Fruit fly (Drosophila melanogaster) whole organism, embryonic: Measurements from ENCODE around the gene CG31275.
A peak's percentile ranks its signal among the peaks of the same experiment; 100 is the strongest.

ENCODE experiments used
- ATbp ChIP-seq: fragments of 200-800 bp; sonication (Bioruptor generic); optimal IDR thresholded peaks from 2 replicates; lab custom pipeline; 2017; ENCODE audit warnings: missing biosample characterization, mild to moderate bottlenecking, missing genetic modification characterization, missing genetic modification reagents
- Asciz ChIP-seq: fragments of 200-800 bp; sonication (Bioruptor generic); optimal IDR thresholded peaks from 2 replicates; lab custom pipeline; 2017; ENCODE audit warnings: missing biosample characterization, mild to moderate bottlenecking, missing genetic modification characterization, missing genetic modification reagents
- Awh ChIP-seq: fragments of 200-800 bp; sonication (Bioruptor generic); IDR thresholded peaks from 2 replicates; pipeline ENCODE4, ENCODE4 v1.3.6; 2022; ENCODE audit warnings: missing biosample characterization, missing genetic modification characterization
- CG11695 ChIP-seq: fragments of 200-800 bp; sonication (Bioruptor generic); IDR thresholded peaks from 3 replicates; pipeline ENCODE4 v1.3.6; 2022; ENCODE audit warnings: missing biosample characterization, missing genetic modification characterization
- CG12104 ChIP-seq: fragments of 200-800 bp; sonication (Bioruptor generic); optimal IDR thresholded peaks from 3 replicates; lab custom pipeline; 2016; ENCODE audit warnings: missing biosample characterization, missing genetic modification characterization
- CG13287 ChIP-seq: fragments of 200-800 bp; sonication (Bioruptor generic); IDR thresholded peaks from 2 replicates; pipeline ENCODE4 v1.3.6; 2022; ENCODE audit warnings: missing biosample characterization, missing genetic modification characterization; ENCODE audit not compliant: partially characterized antibody
- CG14710 ChIP-seq: fragments of 200-800 bp; sonication (Bioruptor generic); optimal IDR thresholded peaks from 3 replicates; lab custom pipeline; 2019; ENCODE audit warnings: missing biosample characterization, mild to moderate bottlenecking, missing genetic modification characterization, moderate library complexity
- CG15073 ChIP-seq: fragments of 200-800 bp; sonication (Bioruptor generic); optimal IDR thresholded peaks from 2 replicates; lab custom pipeline; 2016; ENCODE audit warnings: missing biosample characterization, missing genetic modification characterization
- CG16863 ChIP-seq: fragments of 200-800 bp; sonication (Bioruptor generic); optimal IDR thresholded peaks from 3 replicates; lab custom pipeline; 2016; ENCODE audit warnings: missing biosample characterization, missing genetic modification characterization
- CG2116 ChIP-seq: fragments of 200-800 bp; sonication (Bioruptor generic); optimal IDR thresholded peaks from 3 replicates; lab custom pipeline; 2018; ENCODE audit warnings: missing biosample characterization, mild to moderate bottlenecking, missing genetic modification characterization
- CG31365 ChIP-seq: fragments of 200-800 bp; sonication (Bioruptor generic); optimal IDR thresholded peaks from 2 replicates; lab custom pipeline; 2018; ENCODE audit warnings: missing biosample characterization, mild to moderate bottlenecking, missing genetic modification characterization
- CG4328 ChIP-seq: fragments of 200-800 bp; sonication (Bioruptor generic); optimal IDR thresholded peaks from 3 replicates; lab custom pipeline; 2017; ENCODE audit warnings: missing biosample characterization, missing genetic modification reagents, missing genetic modification characterization
- CG4360 ChIP-seq: fragments of 200-800 bp; sonication (Bioruptor generic); IDR thresholded peaks from 2 replicates; pipeline ENCODE4 v1.3.6; 2022; ENCODE audit warnings: missing biosample characterization, missing genetic modification characterization
- CG6254 ChIP-seq: fragments of 200-800 bp; sonication (Bioruptor generic); optimal IDR thresholded peaks from 3 replicates; lab custom pipeline; 2017; ENCODE audit warnings: mild to moderate bottlenecking, missing biosample characterization, missing genetic modification reagents, missing genetic modification characterization
- CG6813 ChIP-seq: fragments of 200-800 bp; sonication (Bioruptor generic); optimal IDR thresholded peaks from 2 replicates; lab custom pipeline; 2017; ENCODE audit warnings: missing biosample characterization, missing genetic modification characterization, mild to moderate bottlenecking, moderate library complexity, missing genetic modification reagents
- CG8359 ChIP-seq: fragments of 200-800 bp; sonication (Bioruptor generic); optimal IDR thresholded peaks from 2 replicates; lab custom pipeline; 2017; ENCODE audit warnings: missing biosample characterization, mild to moderate bottlenecking, missing genetic modification characterization, borderline replicate concordance
- CG8388 ChIP-seq: fragments of 200-800 bp; sonication (Bioruptor generic); optimal IDR thresholded peaks from 2 replicates; lab custom pipeline; 2019; ENCODE audit warnings: missing biosample characterization, mild to moderate bottlenecking, missing genetic modification characterization, moderate library complexity
- CG9817 ChIP-seq: fragments of 200-800 bp; sonication (Bioruptor generic); optimal IDR thresholded peaks from 2 replicates; lab custom pipeline; 2018; ENCODE audit warnings: missing biosample characterization, mild to moderate bottlenecking, missing genetic modification characterization, moderate library complexity
- Dbx ChIP-seq: fragments of 200-800 bp; sonication (Bioruptor generic); IDR thresholded peaks from 3 replicates; pipeline ENCODE4 v1.3.6; 2022; ENCODE audit warnings: missing biosample characterization, missing genetic modification characterization
- ERR ChIP-seq: fragments of 200-800 bp; sonication (Bioruptor generic); optimal IDR thresholded peaks from 2 replicates; lab custom pipeline; 2016; ENCODE audit warnings: missing biosample characterization, missing genetic modification characterization
- Gsc ChIP-seq: fragments of 200-800 bp; sonication (Bioruptor generic); IDR thresholded peaks from 2 replicates; pipeline ENCODE4 v1.3.6; 2022; ENCODE audit warnings: missing biosample characterization, missing genetic modification characterization
- HLH3B ChIP-seq: fragments of 200-800 bp; sonication (Bioruptor generic); IDR thresholded peaks from 2 replicates; pipeline ENCODE4 v1.3.6; 2022; ENCODE audit warnings: missing biosample characterization, missing genetic modification characterization
- HLHmδ ChIP-seq: fragments of 200-800 bp; sonication (Bioruptor generic); optimal IDR thresholded peaks from 2 replicates; lab custom pipeline; 2018; ENCODE audit warnings: missing biosample characterization, mild to moderate bottlenecking, missing genetic modification characterization, moderate library complexity
- MESR4 ChIP-seq: fragments of 200-800 bp; sonication (Bioruptor generic); optimal IDR thresholded peaks from 2 replicates; lab custom pipeline; 2018; ENCODE audit warnings: missing biosample characterization, mild to moderate bottlenecking, missing genetic modification characterization, moderate library complexity
- Mrtf ChIP-seq: fragments of 200-800 bp; sonication (Bioruptor generic); IDR thresholded peaks from 3 replicates; pipeline ENCODE4 v1.3.6; 2022; ENCODE audit warnings: missing biosample characterization, missing genetic modification characterization
- NC2β ChIP-seq: fragments of 200-800 bp; sonication (Bioruptor generic); optimal IDR thresholded peaks from 2 replicates; lab custom pipeline; 2016; ENCODE audit warnings: missing biosample characterization, missing genetic modification characterization
- Nf-YC ChIP-seq: fragments of 200-800 bp; optimal IDR thresholded peaks from 3 replicates; lab custom pipeline; 2019; ENCODE audit warnings: missing biosample characterization, mild to moderate bottlenecking, missing genetic modification characterization, moderate library complexity
- Optix ChIP-seq: fragments of 200-800 bp; sonication (Bioruptor generic); IDR thresholded peaks from 3 replicates; pipeline ENCODE4 v1.3.6; 2022; ENCODE audit warnings: missing biosample characterization, missing genetic modification characterization
- PHDP ChIP-seq: fragments of 200-800 bp; sonication (Bioruptor generic); optimal IDR thresholded peaks from 3 replicates; lab custom pipeline; 2018; ENCODE audit warnings: missing biosample characterization, mild to moderate bottlenecking, missing genetic modification characterization, moderate library complexity
- Sin3A ChIP-seq: fragments of >200 bp; optimal IDR thresholded peaks from 2 replicates; lab custom pipeline; 2018
- Trl ChIP-seq, 3 experiments: fragments of >200 bp in 2 of 3; fragments of 200-800 bp in 1 of 3; sonication (Bioruptor generic) in 1 of 3; optimal IDR thresholded peaks; 2 replicates in 1 of 3; 3 replicates in 2 of 3; lab custom pipeline; 2016 to 2017; ENCODE audit warnings: missing biosample characterization in 1 of 3, missing genetic modification characterization in 1 of 3
- YL-1 ChIP-seq: fragments of 200-800 bp; sonication (Bioruptor generic); optimal IDR thresholded peaks from 3 replicates; lab custom pipeline; 2017; ENCODE audit warnings: missing biosample characterization, mild to moderate bottlenecking, missing genetic modification characterization
- aop ChIP-seq: fragments of 200-800 bp; sonication (Bioruptor generic); IDR thresholded peaks from 2 replicates; pipeline ENCODE4 v1.3.6; 2022; ENCODE audit warnings: missing biosample characterization, missing genetic modification characterization
- ato ChIP-seq: fragments of 200-800 bp; sonication (Bioruptor generic); IDR thresholded peaks from 2 replicates; pipeline ENCODE4 v1.3.6; 2022; ENCODE audit warnings: missing biosample characterization, missing genetic modification characterization; ENCODE audit not compliant: partially characterized antibody
- cg ChIP-seq: fragments of 200-800 bp; sonication (Bioruptor generic); optimal IDR thresholded peaks from 3 replicates; lab custom pipeline; 2019; ENCODE audit warnings: missing biosample characterization, mild to moderate bottlenecking, missing genetic modification characterization, moderate library complexity
- ci ChIP-seq: fragments of 200-800 bp; sonication (Bioruptor generic); IDR thresholded peaks from 3 replicates; pipeline ENCODE4 v1.3.6; 2022; ENCODE audit warnings: missing biosample characterization, missing genetic modification characterization
- croc ChIP-seq: fragments of 200-800 bp; sonication (Bioruptor generic); conservative IDR thresholded peaks from 3 replicates; pipeline ENCODE4 v1.3.6; 2022; ENCODE audit warnings: missing biosample characterization, missing genetic modification characterization
- cwo ChIP-seq: fragments of 200-800 bp; sonication (Bioruptor generic); optimal IDR thresholded peaks from 3 replicates; lab custom pipeline; 2017; ENCODE audit warnings: missing biosample characterization, missing genetic modification characterization, mild to moderate bottlenecking, moderate library complexity, missing genetic modification reagents
- dan ChIP-seq: fragments of 200-800 bp; sonication (Bioruptor generic); IDR thresholded peaks from 2 replicates; pipeline ENCODE4 v1.3.6; 2022; ENCODE audit warnings: missing biosample characterization, missing genetic modification characterization
- fd3F ChIP-seq: fragments of 200-800 bp; sonication (Bioruptor generic); optimal IDR thresholded peaks from 2 replicates; lab custom pipeline; 2018; ENCODE audit warnings: missing biosample characterization, mild to moderate bottlenecking, missing genetic modification characterization, moderate library complexity
- gcm ChIP-seq: fragments of 200-800 bp; sonication (Bioruptor generic); optimal IDR thresholded peaks from 2 replicates; lab custom pipeline; 2019; ENCODE audit warnings: missing biosample characterization, mild to moderate bottlenecking, missing genetic modification characterization, moderate library complexity
- peb ChIP-seq: fragments of 200-800 bp; sonication (Bioruptor generic); IDR thresholded peaks from 2 replicates; pipeline ENCODE4 v1.3.6; 2022; ENCODE audit warnings: missing biosample characterization, missing genetic modification characterization
- shn ChIP-seq: fragments of 200-800 bp; sonication (Bioruptor generic); optimal IDR thresholded peaks from 3 replicates; lab custom pipeline; 2016; ENCODE audit warnings: missing biosample characterization, missing genetic modification characterization
- sna ChIP-seq: fragments of 200-800 bp; sonication (Bioruptor generic); IDR thresholded peaks from 2 replicates; pipeline ENCODE4 v1.3.6; 2022; ENCODE audit warnings: missing biosample characterization, missing genetic modification characterization; ENCODE audit not compliant: partially characterized antibody
- tap ChIP-seq: fragments of 200-800 bp; optimal IDR thresholded peaks from 3 replicates; lab custom pipeline; 2019; ENCODE audit warnings: missing biosample characterization, mild to moderate bottlenecking, missing genetic modification characterization, moderate library complexity
- tio ChIP-seq: fragments of 200-800 bp; sonication (Bioruptor generic); optimal IDR thresholded peaks from 2 replicates; lab custom pipeline; 2017; ENCODE audit warnings: missing biosample characterization, missing genetic modification characterization, inconsistent platforms
- tna ChIP-seq: fragments of 200-800 bp; sonication (Bioruptor generic); IDR thresholded peaks from 2 replicates; pipeline ENCODE4 v1.3.6; 2022; ENCODE audit warnings: missing biosample characterization, missing genetic modification characterization; ENCODE audit not compliant: partially characterized antibody
- tup ChIP-seq: fragments of 200-800 bp; sonication (Bioruptor generic); optimal IDR thresholded peaks from 2 replicates; lab custom pipeline; 2016; ENCODE audit warnings: missing biosample characterization, mild to moderate bottlenecking, missing genetic modification characterization, moderate library complexity
- tx ChIP-seq: fragments of 200-800 bp; sonication (Bioruptor generic); optimal IDR thresholded peaks from 2 replicates; lab custom pipeline; 2016; ENCODE audit warnings: missing biosample characterization, missing genetic modification characterization

Gene CG31275

DNA sequence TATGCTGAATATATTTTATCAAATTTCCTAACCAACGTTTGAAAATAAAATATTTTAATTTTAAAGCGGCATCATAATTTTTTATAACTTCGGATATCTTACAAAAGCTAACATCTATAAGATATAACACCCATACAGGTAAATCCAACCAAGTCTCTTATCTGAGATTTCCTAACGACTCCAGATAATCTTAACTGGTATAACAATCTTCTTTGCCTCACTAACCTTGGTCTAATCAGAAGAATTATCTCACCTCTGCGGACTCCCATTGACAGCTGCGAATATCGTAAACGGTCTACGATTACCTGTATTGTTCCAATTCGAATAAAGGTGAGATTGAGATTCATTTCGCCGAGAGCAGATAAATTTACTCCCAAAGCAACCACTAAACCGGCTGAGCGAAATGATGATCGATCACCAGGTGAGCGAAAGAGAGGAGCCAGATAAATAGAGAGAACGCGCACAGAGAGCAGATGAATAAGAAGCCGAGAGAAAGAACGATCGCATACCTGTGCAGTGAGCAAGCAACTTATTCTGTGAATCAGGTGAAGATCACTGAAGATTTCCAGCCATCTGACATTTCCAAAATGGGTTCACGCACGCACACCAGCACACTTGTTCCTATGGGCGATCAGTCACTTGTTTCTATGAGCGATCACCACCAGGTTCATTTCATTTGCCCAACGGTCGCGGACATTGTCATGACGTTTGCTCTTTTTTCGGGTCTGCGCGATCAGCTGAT is 31.4 kb downstream of the CG31275 start (continued):
- TF ChIP-seq Awh (GFP tag; lab: Robert Waterston, UW) (peak; percentile 12; the same call in 1 of the 2 replicates), HLHmδ (GFP tag; lab: Kevin White, UChicago) (no peak), CG8388 (GFP tag; lab: Kevin White, UChicago) (no peak), ERR (GFP tag; lab: Kevin White, UChicago) (no peak), Trl (optimal IDR thresholded peaks at IDR 0.05; lab: Kevin White, UChicago) (peak; percentile 80 to 84), Trl (GFP tag; optimal IDR thresholded peaks at IDR 0.05; lab: Kevin White, UChicago) (no peak), CG15073 (no peak), CG12104 (GFP tag; lab: Kevin White, UChicago) (no peak), CG6813 (GFP tag; lab: Kevin White, UChicago) (no peak), ci (GFP tag; lab: Robert Waterston, UW) (no peak), CG13287 (peak; percentile 12; the same call in 1 of the 2 replicates), peb (GFP tag; lab: Robert Waterston, UW) (no peak), aop (GFP tag; lab: Robert Waterston, UW) (no peak), fd3F (no peak), NC2β (no peak), gcm (GFP tag; lab: Kevin White, UChicago) (no peak), tna (no peak), HLH3B (no peak), CG16863 (GFP tag; lab: Kevin White, UChicago) (no peak), Nf-YC (tag; lab: Kevin White, UChicago) (peak; percentile 42), Asciz (GFP tag; lab: Kevin White, UChicago) (no peak), CG9817 (no peak), PHDP (no peak), ato (GFP tag; lab: Robert Waterston, UW) (no peak), CG2116 (GFP tag; lab: Kevin White, UChicago) (no peak), Optix (GFP tag; lab: Robert Waterston, UW) (no peak), Dbx (GFP tag; lab: Robert Waterston, UW) (no peak), YL-1 (no peak), CG4328 (no peak), Sin3A (lab: Kevin White, UChicago) (no peak), CG31365 (tag; lab: Kevin White, UChicago) (no peak), sna (no peak), Gsc (no peak), cg (GFP tag; lab: Kevin White, UChicago) (peak; percentile 58), CG8359 (GFP tag; lab: Kevin White, UChicago) (no peak), ATbp (GFP tag; lab: Kevin White, UChicago) (no peak), shn (no peak), cwo (GFP tag; lab: Kevin White, UChicago) (no peak), tio (GFP tag; lab: Kevin White, UChicago) (no peak), CG4360 (GFP tag; lab: Robert Waterston, UW) (no peak), tup (GFP tag; lab: Kevin White, UChicago) (no peak), croc (GFP tag; lab: Robert Waterston, UW) (no peak), tx (no peak), CG11695 (no peak), dan (GFP tag; lab: Robert Waterston, UW) (no peak), Mrtf (GFP tag; lab: Robert Waterston, UW) (no peak), MESR4 (GFP tag; lab: Kevin White, UChicago) (no peak), tap (tag; lab: Kevin White, UChicago) (no peak), CG6254 (GFP tag; lab: Kevin White, UChicago) (no peak), CG14710 (no peak)
